Worm (Caenorhabditis elegans) whole organism, L3 larva: ENCODE results near the gene basl-1.
A peak's percentile ranks its signal among the peaks of the same experiment; 100 is the strongest.

Experiments
- aly-2 ChIP-seq: fragments of 150-350 bp; optimal IDR thresholded peaks from 2 replicates; lab custom pipeline; 2014; ENCODE audit warnings: missing biosample characterization, missing genetic modification characterization
- ceh-28 ChIP-seq: fragments of 150-350 bp; optimal IDR thresholded peaks from 2 replicates; lab custom pipeline; 2014; ENCODE audit warnings: missing biosample characterization, missing genetic modification reagents, missing genetic modification characterization
- ceh-82 ChIP-seq: fragments of 150-350 bp; optimal IDR thresholded peaks from 2 replicates; lab custom pipeline; 2014; ENCODE audit warnings: missing biosample characterization, missing genetic modification characterization
- eor-1 ChIP-seq, 2 experiments: fragments of 150-350 bp; optimal IDR thresholded peaks; 2 replicates each; lab custom pipeline; 2014 to 2018; ENCODE audit warnings: missing biosample characterization in 2 of 2, missing genetic modification characterization in 2 of 2
- fos-1 ChIP-seq: fragments of 150-350 bp; optimal IDR thresholded peaks from 2 replicates; lab custom pipeline; 2014; ENCODE audit warnings: missing biosample characterization, missing genetic modification characterization
- hmg-11 ChIP-seq: sonication (generic microtip); optimal IDR thresholded peaks from 2 replicates; lab custom pipeline; 2016; ENCODE audit warnings: missing genetic modification characterization, missing compliant biosample characterization
- jun-1 ChIP-seq: fragments of 150-350 bp; optimal IDR thresholded peaks from 2 replicates; lab custom pipeline; 2014; ENCODE audit warnings: missing biosample characterization, missing genetic modification reagents, missing genetic modification characterization
- lin-39 ChIP-seq: fragments of 150-350 bp; optimal IDR thresholded peaks from 2 replicates; lab custom pipeline; 2018; ENCODE audit warnings: missing biosample characterization, missing genetic modification reagents, missing genetic modification characterization
- lsy-12 ChIP-seq: sonication (generic microtip); optimal IDR thresholded peaks from 2 replicates; lab custom pipeline; 2016; ENCODE audit warnings: mild to moderate bottlenecking, missing genetic modification characterization, missing compliant biosample characterization
- mdl-1 ChIP-seq: fragments of 150-350 bp; optimal IDR thresholded peaks from 2 replicates; lab custom pipeline; 2014; ENCODE audit warnings: missing biosample characterization, missing genetic modification characterization
- nfya-1 ChIP-seq: sonication (generic microtip); optimal IDR thresholded peaks from 2 replicates; lab custom pipeline; 2017; ENCODE audit warnings: missing genetic modification characterization, mild to moderate bottlenecking, missing compliant biosample characterization, antibody characterized with exemption, moderate library complexity; ENCODE audit not compliant: insufficient read depth
- nhr-11 ChIP-seq: fragments of 150-350 bp; optimal IDR thresholded peaks from 2 replicates; lab custom pipeline; 2014; ENCODE audit warnings: missing biosample characterization, missing genetic modification characterization
- nhr-12 ChIP-seq: fragments of 150-350 bp; optimal IDR thresholded peaks from 2 replicates; lab custom pipeline; 2014; ENCODE audit warnings: missing biosample characterization, missing genetic modification characterization
- nhr-23 ChIP-seq: fragments of 150-350 bp; optimal IDR thresholded peaks from 2 replicates; lab custom pipeline; 2014; ENCODE audit warnings: missing biosample characterization, missing genetic modification reagents, missing genetic modification characterization
- nhr-237 ChIP-seq: fragments of 150-350 bp; optimal IDR thresholded peaks from 2 replicates; lab custom pipeline; 2014; ENCODE audit warnings: missing biosample characterization, missing genetic modification characterization
- nhr-25 ChIP-seq: sonication (generic microtip); optimal IDR thresholded peaks from 2 replicates; lab custom pipeline; 2017; ENCODE audit warnings: missing biosample characterization, missing genetic modification characterization
- nhr-43 ChIP-seq: sonication (generic microtip); optimal IDR thresholded peaks from 2 replicates; lab custom pipeline; 2016; ENCODE audit warnings: mild to moderate bottlenecking, missing genetic modification characterization, missing compliant biosample characterization; ENCODE audit not compliant: poor library complexity, severe bottlenecking
- nhr-67 ChIP-seq: fragments of 150-350 bp; optimal IDR thresholded peaks from 2 replicates; lab custom pipeline; 2014; ENCODE audit warnings: missing biosample characterization, missing genetic modification characterization
- nhr-76 ChIP-seq: fragments of 150-350 bp; sonication (generic microtip); optimal IDR thresholded peaks from 5 replicates; lab custom pipeline; 2014; ENCODE audit warnings: missing biosample characterization, missing genetic modification characterization
- pha-4 ChIP-seq: fragments of 150-350 bp; optimal IDR thresholded peaks from 2 replicates; lab custom pipeline; 2014; ENCODE audit warnings: missing biosample characterization, missing genetic modification reagents, missing genetic modification characterization
- sea-2 ChIP-seq: fragments of 150-350 bp; sonication (generic microtip); optimal IDR thresholded peaks from 4 replicates; lab custom pipeline; 2014; ENCODE audit warnings: missing biosample characterization, missing genetic modification reagents, missing genetic modification characterization
- snpc-4 ChIP-seq: fragments of 150-350 bp; optimal IDR thresholded peaks from 2 replicates; lab custom pipeline; 2014; ENCODE audit warnings: missing biosample characterization, missing genetic modification characterization
- tbx-2 ChIP-seq: sonication (generic microtip); optimal IDR thresholded peaks from 2 replicates; lab custom pipeline; 2016; ENCODE audit warnings: mild to moderate bottlenecking, missing genetic modification characterization, missing compliant biosample characterization
- unc-39 ChIP-seq: sonication (generic microtip); optimal IDR thresholded peaks from 4 replicates; lab custom pipeline; 2017; ENCODE audit warnings: missing biosample characterization, missing genetic modification characterization
- unc-62 ChIP-seq: fragments of 150-350 bp; sonication (generic microtip); optimal IDR thresholded peaks from 4 replicates; lab custom pipeline; 2014; ENCODE audit warnings: missing biosample characterization, missing genetic modification reagents, missing genetic modification characterization
- zag-1 ChIP-seq: fragments of 150-350 bp; optimal IDR thresholded peaks from 2 replicates; lab custom pipeline; 2014; ENCODE audit warnings: missing biosample characterization, missing genetic modification characterization
- ztf-4 ChIP-seq: fragments of 150-350 bp; optimal IDR thresholded peaks from 2 replicates; lab custom pipeline; 2014; ENCODE audit warnings: missing biosample characterization, missing genetic modification characterization

basl-1 gene

DNA sequence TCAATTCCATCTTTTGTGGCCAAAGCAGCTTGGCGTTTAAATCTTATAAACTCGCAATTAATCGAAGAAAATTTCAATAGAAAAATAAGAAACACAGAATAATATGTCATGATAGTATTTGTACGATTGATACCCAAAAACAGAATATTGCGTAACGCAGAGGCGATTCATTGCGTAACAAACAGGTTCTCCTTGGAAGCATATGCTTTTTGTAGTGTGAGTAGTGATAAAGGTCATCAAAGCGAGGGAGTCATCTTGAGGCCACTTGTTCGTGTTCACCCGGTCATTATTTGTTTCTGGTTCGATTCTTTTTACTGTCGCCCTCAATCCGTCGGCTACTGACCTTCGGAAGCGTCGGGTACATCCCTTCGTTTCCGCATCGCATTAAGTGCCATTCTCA is 46.2 kb downstream of the basl-1 start, which contains the start of gene F54E7.6:
TSS of gene F54E7.6 (minus strand) at position 110 of the 400 bp plus-strand sequence.
- TF ChIP-seq nhr-25 (tag; lab: Kevin White, UChicago) (peak; percentile 87), aly-2 (tag; lab: Kevin White, UChicago) (no peak), nfya-1 (tag; lab: Kevin White, UChicago) (no peak), lsy-12 (tag; lab: Kevin White, UChicago) (no peak), sea-2 (GFP tag; lab: Kevin White, UChicago) (no peak), ceh-28 (tag; lab: Kevin White, UChicago) (no peak), mdl-1 (tag; lab: Kevin White, UChicago) (no peak), fos-1 (tag; lab: Kevin White, UChicago) (no peak), unc-39 (tag; lab: Kevin White, UChicago) (no peak), nhr-43 (tag; lab: Kevin White, UChicago) (peak; percentile 3), zag-1 (no peak), nhr-23 (tag; lab: Kevin White, UChicago) (peak; percentile 46)

DNA sequence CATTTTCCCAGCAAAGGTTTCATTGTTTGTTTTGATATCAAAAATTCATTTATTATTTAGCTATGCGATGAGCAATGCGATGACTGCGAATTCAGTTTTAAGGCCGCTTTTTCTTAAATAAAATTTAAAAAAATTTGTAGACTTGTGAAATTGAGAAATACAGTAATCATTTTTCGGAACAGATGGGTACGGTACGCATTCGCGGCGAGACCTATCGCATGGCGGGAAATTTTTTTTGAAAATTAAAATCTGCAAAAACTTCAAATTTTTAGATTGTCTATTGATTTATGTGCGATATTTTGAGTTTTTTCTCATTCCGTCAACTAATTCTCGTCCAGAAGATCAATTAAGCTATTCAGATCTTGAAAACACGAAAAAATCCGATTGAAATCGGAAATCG is 48.8 kb downstream of the basl-1 start:
- TF ChIP-seq nhr-43 (tag; lab: Kevin White, UChicago) (no peak), mdl-1 (tag; lab: Kevin White, UChicago) (no peak), nhr-11 (no peak), sea-2 (GFP tag; lab: Kevin White, UChicago) (no peak), lin-39 (tag; lab: Kevin White, UChicago) (no peak), unc-39 (tag; lab: Kevin White, UChicago) (no peak), ceh-82 (tag; lab: Kevin White, UChicago) (no peak), jun-1 (tag; lab: Kevin White, UChicago) (no peak), nhr-67 (tag; lab: Kevin White, UChicago) (no peak), ceh-28 (tag; lab: Kevin White, UChicago) (no peak), snpc-4 (tag; lab: Kevin White, UChicago) (no peak), hmg-11 (tag; lab: Kevin White, UChicago) (no peak), nhr-76 (tag; lab: Kevin White, UChicago) (no peak), lsy-12 (tag; lab: Kevin White, UChicago) (no peak), nhr-25 (tag; lab: Kevin White, UChicago) (no peak), eor-1 (tag; optimal IDR thresholded peaks at IDR 0.05; lab: Kevin White, UChicago) (no peak), nhr-23 (tag; lab: Kevin White, UChicago) (no peak)

DNA sequence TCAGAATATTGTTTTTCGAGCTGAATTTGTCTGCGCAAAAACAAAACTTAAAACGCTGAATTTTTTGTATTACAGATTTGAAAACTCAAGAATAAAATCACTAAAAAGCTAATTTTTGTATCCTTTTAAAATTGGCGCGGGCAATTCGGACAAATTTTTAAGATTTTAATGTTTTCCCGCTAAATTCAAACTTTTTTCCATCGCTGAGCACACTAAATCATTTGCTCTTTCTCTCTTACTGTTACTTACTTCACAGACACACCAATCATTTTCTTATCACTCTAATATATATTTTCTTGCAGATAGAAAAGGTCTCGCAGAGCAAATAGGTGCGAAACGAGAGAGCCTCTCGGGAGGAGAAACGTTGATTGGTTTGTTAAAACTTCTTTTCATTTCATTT is 49.2 kb downstream of the basl-1 start, which contains the start of gene par-3:
TSS of gene par-3 (plus strand) at position 301 of the 400 bp plus-strand sequence.
- no peak for TF ChIP-seq zag-1
- TF ChIP-seq tbx-2 (tag; lab: Kevin White, UChicago), result no peak
- no peak for TF ChIP-seq eor-1 (tag; optimal IDR thresholded peaks at IDR 0.05; lab: Kevin White, UChicago)
- no peak for TF ChIP-seq ztf-4 (tag; lab: Kevin White, UChicago)
- no peak for TF ChIP-seq nhr-43 (tag; lab: Kevin White, UChicago)
- no peak for TF ChIP-seq nhr-25 (tag; lab: Kevin White, UChicago)
- TF ChIP-seq nfya-1 (tag; lab: Kevin White, UChicago), result no peak
- no peak for TF ChIP-seq unc-62 (GFP tag; lab: Kevin White, UChicago)
- TF ChIP-seq nhr-12, result no peak
- TF ChIP-seq unc-39 (tag; lab: Kevin White, UChicago), result no peak
- no peak for TF ChIP-seq snpc-4 (tag; lab: Kevin White, UChicago)
- TF ChIP-seq nhr-11, result no peak

DNA sequence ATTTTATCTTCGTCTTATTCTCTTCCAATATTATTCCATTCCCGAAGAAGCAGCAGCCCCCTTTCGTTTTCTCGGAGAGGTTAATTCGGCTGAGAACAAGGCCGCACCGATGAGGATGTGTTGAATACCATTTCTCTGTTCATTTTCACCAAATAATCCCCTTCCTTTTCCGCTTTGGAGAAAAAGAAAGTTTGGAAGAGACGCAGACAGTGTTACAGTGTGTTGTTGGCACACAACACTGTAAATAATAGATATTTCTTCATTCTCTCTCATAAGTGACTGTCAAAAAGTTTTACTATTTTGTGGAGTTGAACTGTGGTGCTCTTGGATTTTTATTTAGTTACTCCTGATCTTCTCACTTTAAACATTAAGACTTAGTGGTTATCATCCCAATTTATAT is 50.5 kb downstream of the basl-1 start:
- peak; percentile 58 for TF ChIP-seq nhr-25 (tag; lab: Kevin White, UChicago)
- no peak for TF ChIP-seq sea-2 (GFP tag; lab: Kevin White, UChicago)
- peak; percentile 86 for TF ChIP-seq pha-4 (tag; lab: Kevin White, UChicago)

DNA sequence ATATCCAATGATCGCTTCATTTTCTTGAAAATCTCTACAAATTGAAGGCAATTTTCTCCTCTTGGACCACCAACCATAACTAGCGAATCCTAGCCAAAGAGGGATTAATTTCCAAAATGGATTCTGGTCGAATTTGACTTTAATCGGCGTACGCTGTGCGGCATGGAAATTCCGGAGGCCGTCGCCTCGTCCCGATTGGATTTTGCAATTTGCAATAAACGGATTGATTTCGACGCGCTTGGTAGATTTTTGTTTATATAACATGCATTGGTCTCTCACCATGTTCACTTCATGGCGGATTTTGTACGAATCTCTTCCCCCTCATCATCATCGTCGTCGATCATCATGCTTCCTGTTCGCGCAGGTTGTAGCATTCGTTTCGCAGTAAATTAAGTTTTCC is 51.0 kb downstream of the basl-1 start:
- TF ChIP-seq nhr-237 (no peak), lin-39 (tag; lab: Kevin White, UChicago) (no peak), fos-1 (tag; lab: Kevin White, UChicago) (no peak), tbx-2 (tag; lab: Kevin White, UChicago) (no peak)
- TF ChIP-seq, all 47 proteins: peak for 0
